Worm (Caenorhabditis elegans) whole organism, young adult: ENCODE measurements around the gene dhs-16.

Experiments
- B0019.2 ChIP-seq: fragments of 200-800 bp; sonication (Bioruptor generic); conservative IDR thresholded peaks from 2 replicates; pipeline ENCODE4 v1.3.6; 2022; ENCODE audit warnings: missing genetic modification reagents, missing genetic modification characterization, missing compliant biosample characterization
- D2030.7 ChIP-seq: fragments of 200-800 bp; sonication (Bioruptor generic); IDR thresholded peaks from 2 replicates; pipeline ENCODE4 v1.3.6; 2022; ENCODE audit warnings: missing genetic modification reagents, missing genetic modification characterization, missing compliant biosample characterization
- F23B12.7 ChIP-seq: sonication (generic microtip); optimal IDR thresholded peaks from 2 replicates; lab custom pipeline; 2017; ENCODE audit warnings: missing genetic modification characterization, mild to moderate bottlenecking, missing compliant biosample characterization, antibody characterized with exemption, moderate library complexity; ENCODE audit not compliant: insufficient read depth
- F33H1.4 ChIP-seq: fragments of 200-800 bp; sonication (Bioruptor generic); IDR thresholded peaks from 2 replicates; pipeline ENCODE4 v1.3.6; 2022; ENCODE audit warnings: missing genetic modification reagents, missing genetic modification characterization, missing compliant biosample characterization
- F39B2.1 ChIP-seq: fragments of 200-800 bp; sonication (Bioruptor generic); IDR thresholded peaks from 2 replicates; pipeline ENCODE4 v1.3.6; 2022; ENCODE audit warnings: missing genetic modification reagents, missing genetic modification characterization, missing compliant biosample characterization
- F49E8.2 ChIP-seq: sonication (generic microtip); optimal IDR thresholded peaks from 3 replicates; lab custom pipeline; 2017; ENCODE audit warnings: missing genetic modification characterization, mild to moderate bottlenecking, missing compliant biosample characterization, antibody characterized with exemption, moderate library complexity; ENCODE audit not compliant: insufficient read depth
- F52B5.7 ChIP-seq: sonication (generic microtip); optimal IDR thresholded peaks from 2 replicates; lab custom pipeline; 2016; ENCODE audit warnings: mild to moderate bottlenecking, missing genetic modification characterization, missing compliant biosample characterization
- F55B11.4 ChIP-seq: sonication (generic microtip); optimal IDR thresholded peaks from 2 replicates; lab custom pipeline; 2016; ENCODE audit warnings: missing compliant biosample characterization, missing genetic modification characterization, borderline replicate concordance; ENCODE audit not compliant: insufficient read depth
- F57A8.1 ChIP-seq: fragments of 200-800 bp; sonication (Bioruptor generic); optimal IDR thresholded peaks from 2 replicates; lab custom pipeline; 2018; ENCODE audit warnings: mild to moderate bottlenecking, missing genetic modification characterization, moderate library complexity, missing compliant biosample characterization
- F57C9.4 ChIP-seq: sonication (generic microtip); optimal IDR thresholded peaks from 2 replicates; lab custom pipeline; 2017; ENCODE audit warnings: mild to moderate bottlenecking, missing genetic modification characterization, missing compliant biosample characterization
- K11D2.4 ChIP-seq: fragments of 200-800 bp; sonication (Bioruptor generic); IDR thresholded peaks from 2 replicates; pipeline ENCODE4 v1.3.6; 2022; ENCODE audit warnings: missing genetic modification reagents, missing genetic modification characterization, missing compliant biosample characterization
- K12H6.12 ChIP-seq: fragments of 200-800 bp; sonication (Bioruptor generic); optimal IDR thresholded peaks from 2 replicates; lab custom pipeline; 2018; ENCODE audit warnings: mild to moderate bottlenecking, missing genetic modification characterization, missing compliant biosample characterization
- Y67H2A.10 ChIP-seq: fragments of 200-800 bp; sonication (Bioruptor generic); conservative IDR thresholded peaks from 2 replicates; pipeline ENCODE4 v1.3.6; 2022; ENCODE audit warnings: missing genetic modification reagents, missing genetic modification characterization, missing compliant biosample characterization
- atf-7 ChIP-seq: sonication (generic microtip); optimal IDR thresholded peaks from 2 replicates; lab custom pipeline; 2017; ENCODE audit warnings: mild to moderate bottlenecking, missing genetic modification characterization, missing compliant biosample characterization
- attf-3 ChIP-seq: fragments of 200-800 bp; sonication (Bioruptor generic); conservative IDR thresholded peaks from 2 replicates; pipeline ENCODE4 v1.3.6; 2022; ENCODE audit warnings: missing genetic modification reagents, missing genetic modification characterization, missing compliant biosample characterization
- cebp-1 ChIP-seq, 2 experiments: fragments of 200-800 bp in 1 of 2; sonication (Bioruptor generic) in 1 of 2; sonication (generic microtip) in 1 of 2; IDR thresholded peaks in 1 of 2; optimal IDR thresholded peaks in 1 of 2; 2 replicates each; pipeline versions ENCODE4 v1.3.6 to Lab custom; 2017 to 2022; ENCODE audit warnings: missing compliant biosample characterization in 2 of 2, missing genetic modification characterization in 2 of 2, mild to moderate bottlenecking in 1 of 2, missing genetic modification reagents in 1 of 2, moderate library complexity in 1 of 2
- ceh-100 ChIP-seq: fragments of 200-800 bp; sonication (Bioruptor generic); IDR thresholded peaks from 2 replicates; pipeline ENCODE4 v1.3.6; 2022; ENCODE audit warnings: missing genetic modification reagents, missing genetic modification characterization, missing compliant biosample characterization
- ceh-27 ChIP-seq: fragments of 200-800 bp; sonication (Bioruptor generic); optimal IDR thresholded peaks from 2 replicates; lab custom pipeline; 2018; ENCODE audit warnings: mild to moderate bottlenecking, missing genetic modification characterization, moderate library complexity, missing compliant biosample characterization
- ceh-40 ChIP-seq: fragments of 200-800 bp; sonication (Bioruptor generic); IDR thresholded peaks from 2 replicates; pipeline ENCODE4 v1.3.6; 2022; ENCODE audit warnings: missing genetic modification characterization, missing compliant biosample characterization
- ceh-58 ChIP-seq: fragments of 200-800 bp; sonication (Bioruptor generic); IDR thresholded peaks from 2 replicates; pipeline ENCODE4 v1.3.6; 2022; ENCODE audit warnings: missing genetic modification characterization, missing compliant biosample characterization
- die-1 ChIP-seq: sonication (generic microtip); optimal IDR thresholded peaks from 2 replicates; lab custom pipeline; 2016; ENCODE audit warnings: missing genotype, mild to moderate bottlenecking, missing genetic modification characterization, missing compliant biosample characterization
- dox-1 ChIP-seq: fragments of 200-800 bp; sonication (Bioruptor generic); IDR thresholded peaks from 2 replicates; pipeline ENCODE4 v1.3.6; 2022; ENCODE audit warnings: missing genetic modification reagents, missing genetic modification characterization, missing compliant biosample characterization
- egl-18 ChIP-seq: fragments of 200-800 bp; sonication (Bioruptor generic); IDR thresholded peaks from 2 replicates; pipeline ENCODE4 v1.3.6; 2022; ENCODE audit warnings: missing genetic modification reagents, missing genetic modification characterization, missing compliant biosample characterization
- fkh-3 ChIP-seq: sonication (generic microtip); optimal IDR thresholded peaks from 2 replicates; lab custom pipeline; 2016; ENCODE audit warnings: mild to moderate bottlenecking, missing genetic modification characterization, missing compliant biosample characterization
- hlh-12 ChIP-seq: sonication (generic microtip); optimal IDR thresholded peaks from 2 replicates; lab custom pipeline; 2016; ENCODE audit warnings: missing genetic modification characterization, missing compliant biosample characterization
- hrde-1 ChIP-seq: sonication (generic microtip); optimal IDR thresholded peaks from 2 replicates; lab custom pipeline; 2016; ENCODE audit warnings: missing genetic modification characterization, mild to moderate bottlenecking, missing compliant biosample characterization, moderate library complexity, missing genotype, missing genetic modification reagents, borderline replicate concordance
- lag-1 ChIP-seq: fragments of 200-800 bp; sonication (Bioruptor generic); IDR thresholded peaks from 2 replicates; pipeline ENCODE4 v1.3.6; 2022; ENCODE audit warnings: missing genetic modification reagents, missing genetic modification characterization, missing compliant biosample characterization
- let-526 ChIP-seq: fragments of 200-800 bp; sonication (Bioruptor generic); IDR thresholded peaks from 2 replicates; pipeline ENCODE4 v1.3.6; 2022; ENCODE audit warnings: missing genetic modification reagents, missing genetic modification characterization, missing compliant biosample characterization
- lin-35 ChIP-seq, 3 experiments: fragments of 150-350 bp in 2 of 3; sonication (generic microtip) in 1 of 3; optimal IDR thresholded peaks; 2 replicates each; lab custom pipeline; 2014 to 2018; ENCODE audit warnings: missing biosample characterization in 3 of 3, missing genetic modification characterization in 3 of 3, missing genetic modification reagents in 3 of 3
- lin-40 ChIP-seq: sonication (generic microtip); optimal IDR thresholded peaks from 2 replicates; lab custom pipeline; 2016; ENCODE audit warnings: missing genetic modification characterization, mild to moderate bottlenecking, missing compliant biosample characterization, missing genotype, missing genetic modification reagents
- lsy-27 ChIP-seq: sonication (generic microtip); optimal IDR thresholded peaks from 2 replicates; lab custom pipeline; 2017; ENCODE audit warnings: missing genetic modification characterization, mild to moderate bottlenecking, missing compliant biosample characterization, antibody characterized with exemption, missing genotype, borderline replicate concordance; ENCODE audit not compliant: insufficient read depth
- madf-6 ChIP-seq: fragments of 200-800 bp; sonication (Bioruptor generic); IDR thresholded peaks from 2 replicates; pipeline ENCODE4 v1.3.6; 2022; ENCODE audit warnings: missing genetic modification reagents, missing genetic modification characterization, missing compliant biosample characterization
- mcd-1 ChIP-seq: fragments of 200-800 bp; sonication (Bioruptor generic); IDR thresholded peaks from 2 replicates; pipeline ENCODE4 v1.3.6; 2022; ENCODE audit warnings: missing genetic modification reagents, missing genetic modification characterization, missing compliant biosample characterization
- mes-4 ChIP-seq: sonication (generic microtip); optimal IDR thresholded peaks from 2 replicates; lab custom pipeline; 2016; ENCODE audit warnings: missing genotype, missing genetic modification characterization, missing compliant biosample characterization
- nfya-1 ChIP-seq: sonication (generic microtip); optimal IDR thresholded peaks from 2 replicates; lab custom pipeline; 2017; ENCODE audit warnings: antibody characterized with exemption, missing compliant biosample characterization, missing genetic modification characterization, borderline replicate concordance; ENCODE audit not compliant: insufficient read depth
- nfya-2 ChIP-seq: fragments of 200-800 bp; sonication (Bioruptor generic); IDR thresholded peaks from 2 replicates; pipeline ENCODE4 v1.3.6; 2022; ENCODE audit warnings: missing genetic modification reagents, missing genetic modification characterization, missing compliant biosample characterization
- nfyb-1 ChIP-seq: fragments of 200-800 bp; sonication (Bioruptor generic); IDR thresholded peaks from 2 replicates; pipeline ENCODE4 v1.3.6; 2022; ENCODE audit warnings: missing genetic modification reagents, missing genetic modification characterization, missing compliant biosample characterization
- nhr-120 ChIP-seq: fragments of 200-800 bp; sonication (Bioruptor generic); IDR thresholded peaks from 2 replicates; pipeline ENCODE4 v1.3.6; 2022; ENCODE audit warnings: missing genetic modification characterization, missing compliant biosample characterization
- nhr-80 ChIP-seq: sonication (generic microtip); optimal IDR thresholded peaks from 2 replicates; lab custom pipeline; 2016; ENCODE audit warnings: missing genetic modification characterization, missing compliant biosample characterization
- nhr-90 ChIP-seq: sonication (generic microtip); optimal IDR thresholded peaks from 2 replicates; lab custom pipeline; 2016; ENCODE audit warnings: missing genotype, mild to moderate bottlenecking, missing genetic modification characterization, missing compliant biosample characterization
- sdz-38 ChIP-seq: sonication (generic microtip); optimal IDR thresholded peaks from 2 replicates; lab custom pipeline; 2016; ENCODE audit warnings: missing genotype, missing genetic modification characterization, missing compliant biosample characterization
- sptf-2 ChIP-seq: fragments of 200-800 bp; sonication (Bioruptor generic); optimal IDR thresholded peaks from 2 replicates; lab custom pipeline; 2018; ENCODE audit warnings: mild to moderate bottlenecking, missing genetic modification characterization, missing compliant biosample characterization
- tbx-9 ChIP-seq: sonication (generic microtip); optimal IDR thresholded peaks from 2 replicates; lab custom pipeline; 2016; ENCODE audit warnings: borderline replicate concordance, missing genetic modification characterization, inconsistent platforms, missing compliant biosample characterization
- unc-130 ChIP-seq: sonication (generic microtip); optimal IDR thresholded peaks from 2 replicates; lab custom pipeline; 2016; ENCODE audit warnings: missing genetic modification reagents, missing genetic modification characterization, missing compliant biosample characterization
- zfh-2 ChIP-seq: fragments of 200-800 bp; sonication (Bioruptor generic); conservative IDR thresholded peaks from 2 replicates; pipeline ENCODE4 v1.3.6; 2022; ENCODE audit warnings: missing genetic modification reagents, missing genetic modification characterization, missing compliant biosample characterization
- zim-3 ChIP-seq: sonication (generic microtip); optimal IDR thresholded peaks from 2 replicates; lab custom pipeline; 2017; ENCODE audit warnings: mild to moderate bottlenecking, missing genetic modification characterization, moderate library complexity, missing compliant biosample characterization
- ztf-28 ChIP-seq: fragments of 200-800 bp; sonication (Bioruptor generic); IDR thresholded peaks from 2 replicates; pipeline ENCODE4 v1.3.6; 2022; ENCODE audit warnings: missing genetic modification reagents, missing genetic modification characterization, missing compliant biosample characterization
- ztf-3 ChIP-seq: fragments of 200-800 bp; sonication (Bioruptor generic); optimal IDR thresholded peaks from 2 replicates; lab custom pipeline; 2018; ENCODE audit warnings: mild to moderate bottlenecking, missing genetic modification characterization, missing compliant biosample characterization

The dhs-16 gene

DNA sequence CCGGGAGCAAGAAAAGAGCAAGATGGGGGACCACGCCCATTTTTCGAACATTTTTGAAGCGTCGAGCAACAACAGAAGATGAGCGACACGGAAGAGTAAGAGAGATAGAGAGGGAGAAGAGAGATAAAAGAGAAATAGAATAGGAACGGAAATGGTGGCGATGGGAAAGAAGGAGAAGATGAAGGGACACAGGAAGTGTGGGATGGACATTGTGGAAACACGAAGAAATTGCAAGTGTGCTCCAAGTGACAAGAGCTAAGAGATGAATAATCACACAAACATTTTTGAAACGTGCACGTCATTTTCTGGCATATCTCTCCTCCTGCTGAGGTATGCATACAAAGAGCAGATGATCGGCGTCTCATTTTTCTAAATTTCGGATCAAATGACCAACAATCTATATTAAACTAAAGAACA lies 47.0 kb downstream of the dhs-16 start:
- TF ChIP-seq ztf-28 (no peak), die-1 (tag; lab: Kevin White, UChicago) (no peak), F57C9.4 (tag; lab: Kevin White, UChicago) (no peak), ceh-40 (no peak), Y67H2A.10 (GFP tag; lab: Robert Waterston, UW) (no peak), F55B11.4 (tag; lab: Kevin White, UChicago) (no peak), lag-1 (no peak), mes-4 (no peak), nfya-2 (no peak), nhr-120 (GFP tag; lab: Robert Waterston, UW) (no peak), nfya-1 (tag; lab: Kevin White, UChicago) (no peak), let-526 (GFP tag; lab: Robert Waterston, UW) (no peak), F33H1.4 (GFP tag; lab: Robert Waterston, UW) (no peak), lin-35 (GFP tag; optimal IDR thresholded peaks at IDR 0.05; lab: Kevin White, UChicago) (peak in 1 of 3 experiments; percentile 49), attf-3 (no peak), ztf-3 (no peak), unc-130 (GFP tag; lab: Kevin White, UChicago) (no peak), cebp-1 (GFP tag; IDR thresholded peaks at IDR 0.05; lab: Robert Waterston, UW) (no peak), cebp-1 (tag; optimal IDR thresholded peaks at IDR 0.05; lab: Kevin White, UChicago) (peak; percentile 17), nhr-80 (tag; lab: Kevin White, UChicago) (no peak), ceh-58 (no peak), K11D2.4 (GFP tag; lab: Robert Waterston, UW) (no peak), F23B12.7 (tag; lab: Kevin White, UChicago) (no peak), nhr-90 (tag; lab: Kevin White, UChicago) (no peak), egl-18 (GFP tag; lab: Robert Waterston, UW) (no peak), hrde-1 (tag; lab: Kevin White, UChicago) (no peak), lin-40 (tag; lab: Kevin White, UChicago) (no peak), zim-3 (tag; lab: Kevin White, UChicago) (no peak), F52B5.7 (no peak), mcd-1 (GFP tag; lab: Robert Waterston, UW) (0 out of 2 replicates have a peak, but pooled peaks have one; percentile 28), lsy-27 (tag; lab: Kevin White, UChicago) (no peak), nfyb-1 (0 out of 2 replicates have a peak, but pooled peaks have one; percentile 16), sdz-38 (tag; lab: Kevin White, UChicago) (no peak), F39B2.1 (GFP tag; lab: Robert Waterston, UW) (no peak), zfh-2 (GFP tag; lab: Robert Waterston, UW) (peak; percentile 46), B0019.2 (GFP tag; lab: Robert Waterston, UW) (no peak), sptf-2 (GFP tag; lab: Kevin White, UChicago) (no peak), F57A8.1 (GFP tag; lab: Kevin White, UChicago) (no peak), K12H6.12 (peak; percentile 58)

DNA sequence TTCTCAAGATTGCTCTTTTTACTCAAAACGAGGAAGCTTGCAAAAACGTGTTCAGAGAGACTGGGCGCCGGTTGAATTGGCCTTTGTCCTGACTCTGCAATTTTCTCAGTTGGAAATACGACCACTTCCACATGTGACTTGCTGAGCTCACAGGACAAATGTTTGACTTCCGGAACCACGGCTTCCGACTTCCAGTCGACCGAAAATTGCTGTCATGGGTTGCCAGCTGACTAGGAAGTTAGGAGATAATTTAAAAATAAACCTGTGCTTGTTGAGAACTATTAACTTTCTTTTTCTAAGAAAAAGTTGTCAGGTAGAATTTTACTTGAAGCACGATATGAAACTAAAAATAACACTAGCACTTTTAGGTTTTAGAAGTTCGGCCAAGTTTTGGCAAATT lies 48.0 kb downstream of the dhs-16 start:
- no peak for TF ChIP-seq mcd-1 (GFP tag; lab: Robert Waterston, UW)
- TF ChIP-seq atf-7 (tag; lab: Kevin White, UChicago): no peak
- TF ChIP-seq lin-35 (GFP tag; optimal IDR thresholded peaks at IDR 0.05; lab: Kevin White, UChicago): no peak
- no peak for TF ChIP-seq F52B5.7
- TF ChIP-seq D2030.7 (GFP tag; lab: Robert Waterston, UW): no peak
- no peak for TF ChIP-seq F49E8.2 (tag; lab: Kevin White, UChicago)
- TF ChIP-seq ceh-100 (GFP tag; lab: Robert Waterston, UW): no peak
- TF ChIP-seq sdz-38 (tag; lab: Kevin White, UChicago): no peak
- TF ChIP-seq tbx-9 (tag; lab: Kevin White, UChicago): no peak
- TF ChIP-seq hlh-12 (tag; lab: Kevin White, UChicago): no peak
- no peak for TF ChIP-seq fkh-3 (tag; lab: Kevin White, UChicago)
- no peak for TF ChIP-seq lag-1
- TF ChIP-seq ceh-27 (GFP tag; lab: Kevin White, UChicago): no peak
- no peak for TF ChIP-seq dox-1 (GFP tag; lab: Robert Waterston, UW)
- TF ChIP-seq madf-6 (GFP tag; lab: Robert Waterston, UW): no peak
